Worm (Caenorhabditis elegans): ENCODE results near the gene srd-47.
A peak's percentile ranks its signal among the peaks of the same experiment; 100 is the strongest.

Gene srd-47

ce11 chrX:12357127-12357526, 23.7 kb downstream of the srd-47 start, which contains the start of gene nspc-13:
Gene nspc-13, plus strand, starts transcription at chrX:12357427.
- TF ChIP-seq unc-62 (GFP tag; optimal IDR thresholded peaks at IDR 0.05), result no peak
- no peak for TF ChIP-seq elt-2 (tag; optimal IDR thresholded peaks at IDR 0.05)
- TF ChIP-seq snpc-4 (tag; optimal IDR thresholded peaks at IDR 0.05), result no peak
- no peak for TF ChIP-seq unc-39 (tag; optimal IDR thresholded peaks at IDR 0.05)
- no peak for TF ChIP-seq ceh-16 (tag; optimal IDR thresholded peaks at IDR 0.05)
- no peak for TF ChIP-seq skn-1 (tag; optimal IDR thresholded peaks at IDR 0.05)
- no peak for TF ChIP-seq nhr-43 (tag; optimal IDR thresholded peaks at IDR 0.05; ENCODE audit: poor library complexity, severe bottlenecking)
- no peak for TF ChIP-seq egl-27 (tag; optimal IDR thresholded peaks at IDR 0.05)
- no peak for TF ChIP-seq pqm-1 (tag; optimal IDR thresholded peaks at IDR 0.05)
- TF ChIP-seq fos-1 (tag; optimal IDR thresholded peaks at IDR 0.05), result no peak
- no peak for TF ChIP-seq ceh-82 (tag; optimal IDR thresholded peaks at IDR 0.05)
- TF ChIP-seq zag-1 (tag; optimal IDR thresholded peaks at IDR 0.05), result no peak
- no peak for TF ChIP-seq nhr-12 (tag; optimal IDR thresholded peaks at IDR 0.05)
- no peak for TF ChIP-seq ZK546.5 (tag; optimal IDR thresholded peaks at IDR 0.05)
- no peak for TF ChIP-seq nhr-67 (tag; optimal IDR thresholded peaks at IDR 0.05)
- TF ChIP-seq ceh-28 (tag; optimal IDR thresholded peaks at IDR 0.05), result no peak
- TF ChIP-seq lsy-12 (tag; optimal IDR thresholded peaks at IDR 0.05), result no peak
- no peak for TF ChIP-seq mdl-1 (tag; optimal IDR thresholded peaks at IDR 0.05)
- TF ChIP-seq ama-1 (optimal IDR thresholded peaks at IDR 0.05), result no peak

- TF ChIP-seq fkh-10 (GFP tag; optimal IDR thresholded peaks at IDR 0.05) (no peak), nhr-12 (tag; optimal IDR thresholded peaks at IDR 0.05) (no peak), nhr-11 (tag; optimal IDR thresholded peaks at IDR 0.05) (no peak), snpc-4 (tag; optimal IDR thresholded peaks at IDR 0.05) (no peak), elt-2 (tag; optimal IDR thresholded peaks at IDR 0.05) (no peak), ZK546.5 (tag; optimal IDR thresholded peaks at IDR 0.05) (no peak), eor-1 (tag; optimal IDR thresholded peaks at IDR 0.05) (no peak), unc-62 (GFP tag; optimal IDR thresholded peaks at IDR 0.05) (no peak), ama-1 (optimal IDR thresholded peaks at IDR 0.05) (no peak), aly-2 (tag; optimal IDR thresholded peaks at IDR 0.05) (no peak), jun-1 (tag; optimal IDR thresholded peaks at IDR 0.05) (no peak), zag-1 (tag; optimal IDR thresholded peaks at IDR 0.05) (no peak), fos-1 (tag; optimal IDR thresholded peaks at IDR 0.05) (no peak), nhr-77 (tag; optimal IDR thresholded peaks at IDR 0.05) (no peak)
Measured at ce11 chrX:12358957-12359356, 25.5 kb downstream of the srd-47 start, which contains the start of gene nspc-14. Gene nspc-14, minus strand, starts transcription at chrX:12359057.

ce11 chrX:12360444-12360843, 27.0 kb downstream of the srd-47 start, which contains the start of the genes nspc-15 and F19H6.6:
Gene nspc-15, plus strand, starts transcription at chrX:12360744.
Gene F19H6.6, plus strand, starts transcription at chrX:12360827.
- TF ChIP-seq aly-2 (tag; optimal IDR thresholded peaks at IDR 0.05), result no peak
- TF ChIP-seq lin-15B (tag; optimal IDR thresholded peaks at IDR 0.05), result no peak
- TF ChIP-seq sea-2 (GFP tag; optimal IDR thresholded peaks at IDR 0.05), result no peak
- TF ChIP-seq hmg-11 (tag; optimal IDR thresholded peaks at IDR 0.05), result no peak
- TF ChIP-seq nhr-25 (tag; optimal IDR thresholded peaks at IDR 0.05), result no peak
- no peak for TF ChIP-seq nhr-28 (tag; optimal IDR thresholded peaks at IDR 0.05)
- TF ChIP-seq unc-62 (GFP tag; optimal IDR thresholded peaks at IDR 0.05), result no peak
- TF ChIP-seq nhr-11 (tag; optimal IDR thresholded peaks at IDR 0.05), result no peak
- no peak for TF ChIP-seq pqm-1 (tag; optimal IDR thresholded peaks at IDR 0.05)
- TF ChIP-seq elt-2 (tag; optimal IDR thresholded peaks at IDR 0.05), result no peak
- no peak for TF ChIP-seq nhr-76 (tag; optimal IDR thresholded peaks at IDR 0.05)
- TF ChIP-seq eor-1 (tag; optimal IDR thresholded peaks at IDR 0.05), result no peak
- TF ChIP-seq unc-39 (tag; optimal IDR thresholded peaks at IDR 0.05), result no peak
- TF ChIP-seq nhr-43 (tag; optimal IDR thresholded peaks at IDR 0.05; ENCODE audit: poor library complexity, severe bottlenecking), result no peak
- TF ChIP-seq snpc-4 (tag; optimal IDR thresholded peaks at IDR 0.05), result no peak
- no peak for TF ChIP-seq skn-1 (tag; optimal IDR thresholded peaks at IDR 0.05)
- no peak for TF ChIP-seq jun-1 (tag; optimal IDR thresholded peaks at IDR 0.05)
- no peak for TF ChIP-seq mdl-1 (tag; optimal IDR thresholded peaks at IDR 0.05)
- TF ChIP-seq nfya-1 (tag; optimal IDR thresholded peaks at IDR 0.05; ENCODE audit: insufficient read depth), result no peak

ce11 chrX:12362951-12363486, 29.6 kb downstream of the srd-47 start:
- TF ChIP-seq lsy-12 (tag; optimal IDR thresholded peaks at IDR 0.05) (peak; percentile 95), ZK546.5 (tag; optimal IDR thresholded peaks at IDR 0.05) (peak; percentile 72), lin-39 (tag; optimal IDR thresholded peaks at IDR 0.05) (peak; percentile 82), eor-1 (tag; optimal IDR thresholded peaks at IDR 0.05) (peak in 1 of 2 experiments; percentile 80), unc-39 (tag; optimal IDR thresholded peaks at IDR 0.05) (no peak), ceh-82 (tag; optimal IDR thresholded peaks at IDR 0.05) (peak; percentile 96), pqm-1 (tag; optimal IDR thresholded peaks at IDR 0.05) (peak; percentile 93), nhr-67 (tag; optimal IDR thresholded peaks at IDR 0.05) (peak; percentile 58), fkh-2 (tag; optimal IDR thresholded peaks at IDR 0.05) (peak; percentile 56), nhr-12 (tag; optimal IDR thresholded peaks at IDR 0.05) (peak; percentile 25), nhr-237 (tag; optimal IDR thresholded peaks at IDR 0.05) (peak; percentile 43), ceh-16 (tag; optimal IDR thresholded peaks at IDR 0.05) (peak; percentile 66), elt-3 (tag; optimal IDR thresholded peaks at IDR 0.05) (peak; percentile 72 to 98 (median 87)), nhr-77 (tag; optimal IDR thresholded peaks at IDR 0.05) (peak; percentile 98), ama-1 (optimal IDR thresholded peaks at IDR 0.05) (no peak), sea-2 (GFP tag; optimal IDR thresholded peaks at IDR 0.05) (peak; percentile 11), tbx-2 (tag; optimal IDR thresholded peaks at IDR 0.05) (peak; percentile 98), egl-27 (tag; optimal IDR thresholded peaks at IDR 0.05) (peak; percentile 87), snpc-4 (tag; optimal IDR thresholded peaks at IDR 0.05) (peak; percentile 94), jun-1 (tag; optimal IDR thresholded peaks at IDR 0.05) (peak; percentile 100), ztf-4 (tag; optimal IDR thresholded peaks at IDR 0.05) (peak; percentile 93), ceh-28 (tag; optimal IDR thresholded peaks at IDR 0.05) (peak; percentile 100), ztf-11 (tag; optimal IDR thresholded peaks at IDR 0.05) (peak; percentile 53), fos-1 (tag; optimal IDR thresholded peaks at IDR 0.05) (peak; percentile 91), zag-1 (tag; optimal IDR thresholded peaks at IDR 0.05) (peak; percentile 88), nhr-11 (tag; optimal IDR thresholded peaks at IDR 0.05) (peak; percentile 98), fkh-10 (GFP tag; optimal IDR thresholded peaks at IDR 0.05) (peak; percentile 99), R02D3.7 (tag; optimal IDR thresholded peaks at IDR 0.05) (peak; percentile 91), elt-1 (tag; optimal IDR thresholded peaks at IDR 0.05) (peak; percentile 75), mdl-1 (tag; optimal IDR thresholded peaks at IDR 0.05) (peak; percentile 86)
